Worm (Caenorhabditis elegans) whole organism, early embryonic: ENCODE results near the gene lmtr-3.

Experiments
- ama-1 ChIP-seq: fragments of 150-350 bp; optimal IDR thresholded peaks from 2 replicates; lab custom pipeline; 2014
- ets-7 ChIP-seq: sonication (generic microtip); optimal IDR thresholded peaks from 2 replicates; lab custom pipeline; 2016; ENCODE audit warnings: missing genotype, missing genetic modification characterization, missing compliant biosample characterization
- flt-1 ChIP-seq: fragments of 200-800 bp; sonication (Bioruptor generic); IDR thresholded peaks from 2 replicates; pipeline ENCODE4 v1.3.6; 2022; ENCODE audit warnings: missing genetic modification characterization, missing compliant biosample characterization
- hmbx-1 ChIP-seq: sonication (generic microtip); optimal IDR thresholded peaks from 2 replicates; lab custom pipeline; 2016; ENCODE audit warnings: mild to moderate bottlenecking, missing genetic modification characterization, missing compliant biosample characterization
- hnd-1 ChIP-seq: sonication (generic microtip); optimal IDR thresholded peaks from 2 replicates; lab custom pipeline; 2016; ENCODE audit warnings: missing genetic modification characterization, missing compliant biosample characterization
- pes-1 ChIP-seq: fragments of 200-800 bp; sonication (Bioruptor generic); IDR thresholded peaks from 2 replicates; pipeline ENCODE4 v1.3.6; 2022; ENCODE audit warnings: missing genetic modification reagents, missing genetic modification characterization, missing compliant biosample characterization
- tbx-11 ChIP-seq: fragments of 200-800 bp; sonication (Bioruptor generic); IDR thresholded peaks from 2 replicates; pipeline ENCODE4 v1.3.6; 2022; ENCODE audit warnings: missing genetic modification characterization, missing compliant biosample characterization

- TF ChIP-seq hnd-1 (no peak), tbx-11 (GFP tag; lab: Robert Waterston, UW) (no peak), hmbx-1 (tag; lab: Kevin White, UChicago) (no peak), ama-1 (lab: Kevin White, UChicago) (no peak), pes-1 (GFP tag; lab: Robert Waterston, UW) (no peak), flt-1 (GFP tag; lab: Robert Waterston, UW) (no peak), ets-7 (tag; lab: Kevin White, UChicago) (no peak)
Observed at ce11 chrV:11161791-11162190, 37.8 kb downstream of the lmtr-3 start, which contains the start of gene srg-41.
